Worm (Caenorhabditis elegans) whole organism, young adult: ENCODE measurements around the gene F08F8.6.
A peak's percentile ranks its signal among the peaks of the same experiment; 100 is the strongest.

Source experiments
- B0019.2 ChIP-seq: fragments of 200-800 bp; sonication (Bioruptor generic); conservative IDR thresholded peaks from 2 replicates; pipeline ENCODE4 v1.3.6; 2022; ENCODE audit warnings: missing genetic modification reagents, missing genetic modification characterization, missing compliant biosample characterization
- B0035.1 ChIP-seq: sonication (generic microtip); optimal IDR thresholded peaks from 2 replicates; lab custom pipeline; 2016; ENCODE audit warnings: missing genetic modification characterization, mild to moderate bottlenecking, missing compliant biosample characterization, missing genotype, missing genetic modification reagents
- F23B12.7 ChIP-seq: sonication (generic microtip); optimal IDR thresholded peaks from 2 replicates; lab custom pipeline; 2017; ENCODE audit warnings: missing genetic modification characterization, mild to moderate bottlenecking, missing compliant biosample characterization, antibody characterized with exemption, moderate library complexity; ENCODE audit not compliant: insufficient read depth
- F33H1.4 ChIP-seq: fragments of 200-800 bp; sonication (Bioruptor generic); IDR thresholded peaks from 2 replicates; pipeline ENCODE4 v1.3.6; 2022; ENCODE audit warnings: missing genetic modification reagents, missing genetic modification characterization, missing compliant biosample characterization
- F37B4.10 ChIP-seq: fragments of 200-800 bp; sonication (Bioruptor generic); IDR thresholded peaks from 2 replicates; pipeline ENCODE4 v1.3.6; 2022; ENCODE audit warnings: missing genetic modification characterization, missing compliant biosample characterization
- F39B2.1 ChIP-seq: fragments of 200-800 bp; sonication (Bioruptor generic); IDR thresholded peaks from 2 replicates; pipeline ENCODE4 v1.3.6; 2022; ENCODE audit warnings: missing genetic modification reagents, missing genetic modification characterization, missing compliant biosample characterization
- F52B5.7 ChIP-seq: sonication (generic microtip); optimal IDR thresholded peaks from 2 replicates; lab custom pipeline; 2016; ENCODE audit warnings: mild to moderate bottlenecking, missing genetic modification characterization, missing compliant biosample characterization
- ama-1 ChIP-seq, 3 experiments: fragments of 150-350 bp in 1 of 3; sonication (generic microtip) in 2 of 3; optimal IDR thresholded peaks; 2 replicates each; lab custom pipeline; 2014 to 2018; ENCODE audit warnings: missing biosample characterization in 2 of 3, missing genetic modification characterization in 2 of 3, missing genetic modification reagents in 2 of 3
- aptf-3 ChIP-seq: fragments of 200-800 bp; sonication (Bioruptor generic); IDR thresholded peaks from 2 replicates; pipeline ENCODE4 v1.3.6; 2022; ENCODE audit warnings: missing genetic modification characterization, missing compliant biosample characterization
- athp-1 ChIP-seq: sonication (generic microtip); optimal IDR thresholded peaks from 2 replicates; lab custom pipeline; 2017; ENCODE audit warnings: mild to moderate bottlenecking, missing genetic modification characterization, missing compliant biosample characterization
- bed-1 ChIP-seq: fragments of 200-800 bp; sonication (Bioruptor generic); IDR thresholded peaks from 2 replicates; pipeline ENCODE4 v1.3.6; 2022; ENCODE audit warnings: missing genetic modification reagents, missing genetic modification characterization, missing compliant biosample characterization
- cebp-1 ChIP-seq, 2 experiments: fragments of 200-800 bp in 1 of 2; sonication (Bioruptor generic) in 1 of 2; sonication (generic microtip) in 1 of 2; IDR thresholded peaks in 1 of 2; optimal IDR thresholded peaks in 1 of 2; 2 replicates each; pipeline versions ENCODE4 v1.3.6 to Lab custom; 2017 to 2022; ENCODE audit warnings: missing compliant biosample characterization in 2 of 2, missing genetic modification characterization in 2 of 2, mild to moderate bottlenecking in 1 of 2, missing genetic modification reagents in 1 of 2, moderate library complexity in 1 of 2
- ceh-27 ChIP-seq: fragments of 200-800 bp; sonication (Bioruptor generic); optimal IDR thresholded peaks from 2 replicates; lab custom pipeline; 2018; ENCODE audit warnings: mild to moderate bottlenecking, missing genetic modification characterization, moderate library complexity, missing compliant biosample characterization
- ceh-58 ChIP-seq: fragments of 200-800 bp; sonication (Bioruptor generic); IDR thresholded peaks from 2 replicates; pipeline ENCODE4 v1.3.6; 2022; ENCODE audit warnings: missing genetic modification characterization, missing compliant biosample characterization
- ceh-79 ChIP-seq: sonication (generic microtip); optimal IDR thresholded peaks from 2 replicates; lab custom pipeline; 2017; ENCODE audit warnings: mild to moderate bottlenecking, missing genetic modification characterization, missing compliant biosample characterization
- ceh-91 ChIP-seq: fragments of 200-800 bp; sonication (Bioruptor generic); IDR thresholded peaks from 2 replicates; pipeline ENCODE4 v1.3.6; 2022; ENCODE audit warnings: missing genetic modification reagents, missing genetic modification characterization, missing compliant biosample characterization
- egl-18 ChIP-seq: fragments of 200-800 bp; sonication (Bioruptor generic); IDR thresholded peaks from 2 replicates; pipeline ENCODE4 v1.3.6; 2022; ENCODE audit warnings: missing genetic modification reagents, missing genetic modification characterization, missing compliant biosample characterization
- ets-4 ChIP-seq: fragments of 200-800 bp; sonication (Bioruptor generic); optimal IDR thresholded peaks from 2 replicates; lab custom pipeline; 2018; ENCODE audit warnings: mild to moderate bottlenecking, missing genetic modification characterization, missing compliant biosample characterization
- fkh-3 ChIP-seq: sonication (generic microtip); optimal IDR thresholded peaks from 2 replicates; lab custom pipeline; 2016; ENCODE audit warnings: mild to moderate bottlenecking, missing genetic modification characterization, missing compliant biosample characterization
- hlh-12 ChIP-seq: sonication (generic microtip); optimal IDR thresholded peaks from 2 replicates; lab custom pipeline; 2016; ENCODE audit warnings: missing genetic modification characterization, missing compliant biosample characterization
- hlh-26 ChIP-seq: fragments of 200-800 bp; sonication (Bioruptor generic); conservative IDR thresholded peaks from 2 replicates; pipeline ENCODE4 v1.3.6; 2022; ENCODE audit warnings: missing genetic modification reagents, missing genetic modification characterization, missing compliant biosample characterization
- hmg-1.2 ChIP-seq: fragments of 200-800 bp; sonication (Bioruptor generic); IDR thresholded peaks from 2 replicates; pipeline ENCODE4 v1.3.6; 2022; ENCODE audit warnings: missing genetic modification reagents, missing genetic modification characterization, missing compliant biosample characterization
- let-526 ChIP-seq: fragments of 200-800 bp; sonication (Bioruptor generic); IDR thresholded peaks from 2 replicates; pipeline ENCODE4 v1.3.6; 2022; ENCODE audit warnings: missing genetic modification reagents, missing genetic modification characterization, missing compliant biosample characterization
- let-607 ChIP-seq, 2 experiments: fragments of 200-800 bp in 1 of 2; sonication (Bioruptor generic) in 1 of 2; sonication (generic microtip) in 1 of 2; optimal IDR thresholded peaks; 2 replicates each; lab custom pipeline; 2016 to 2018; ENCODE audit warnings: mild to moderate bottlenecking in 2 of 2, missing compliant biosample characterization in 2 of 2, missing genetic modification characterization in 2 of 2, moderate library complexity in 2 of 2, missing genotype in 1 of 2
- lin-26 ChIP-seq: fragments of 200-800 bp; sonication (Bioruptor generic); IDR thresholded peaks from 2 replicates; pipeline ENCODE4 v1.3.6; 2022; ENCODE audit warnings: missing genetic modification reagents, missing genetic modification characterization, missing compliant biosample characterization
- lin-40 ChIP-seq: sonication (generic microtip); optimal IDR thresholded peaks from 2 replicates; lab custom pipeline; 2016; ENCODE audit warnings: missing genetic modification characterization, mild to moderate bottlenecking, missing compliant biosample characterization, missing genotype, missing genetic modification reagents
- lir-1 ChIP-seq: fragments of 200-800 bp; sonication (Bioruptor generic); conservative IDR thresholded peaks from 2 replicates; pipeline ENCODE4 v1.3.6; 2022; ENCODE audit warnings: missing genetic modification reagents, missing genetic modification characterization, missing compliant biosample characterization
- lsl-1 ChIP-seq: fragments of 200-800 bp; sonication (Bioruptor generic); optimal IDR thresholded peaks from 2 replicates; lab custom pipeline; 2018; ENCODE audit warnings: mild to moderate bottlenecking, missing genetic modification characterization, moderate library complexity, missing compliant biosample characterization
- lsy-27 ChIP-seq: sonication (generic microtip); optimal IDR thresholded peaks from 2 replicates; lab custom pipeline; 2017; ENCODE audit warnings: missing genetic modification characterization, mild to moderate bottlenecking, missing compliant biosample characterization, antibody characterized with exemption, missing genotype, borderline replicate concordance; ENCODE audit not compliant: insufficient read depth
- mcd-1 ChIP-seq: fragments of 200-800 bp; sonication (Bioruptor generic); IDR thresholded peaks from 2 replicates; pipeline ENCODE4 v1.3.6; 2022; ENCODE audit warnings: missing genetic modification reagents, missing genetic modification characterization, missing compliant biosample characterization
- mxl-1 ChIP-seq: sonication (generic microtip); optimal IDR thresholded peaks from 2 replicates; lab custom pipeline; 2016; ENCODE audit warnings: missing genetic modification characterization, missing compliant biosample characterization
- nfyb-1 ChIP-seq: fragments of 200-800 bp; sonication (Bioruptor generic); IDR thresholded peaks from 2 replicates; pipeline ENCODE4 v1.3.6; 2022; ENCODE audit warnings: missing genetic modification reagents, missing genetic modification characterization, missing compliant biosample characterization
- nhr-90 ChIP-seq: sonication (generic microtip); optimal IDR thresholded peaks from 2 replicates; lab custom pipeline; 2016; ENCODE audit warnings: missing genotype, mild to moderate bottlenecking, missing genetic modification characterization, missing compliant biosample characterization
- pha-4 ChIP-seq: fragments of 150-350 bp; sonication (generic microtip); optimal IDR thresholded peaks from 2 replicates; lab custom pipeline; 2014; ENCODE audit warnings: missing biosample characterization, missing genetic modification reagents, missing genetic modification characterization
- rec-8 ChIP-seq, 2 experiments: sonication (generic microtip); optimal IDR thresholded peaks; 2 replicates each; lab custom pipeline; 2016; ENCODE audit warnings: mild to moderate bottlenecking in 2 of 2, missing genetic modification characterization in 2 of 2, missing genetic modification reagents in 2 of 2, missing genotype in 2 of 2, missing biosample characterization in 1 of 2, missing compliant biosample characterization in 1 of 2, moderate library complexity in 1 of 2
- sea-2 ChIP-seq: fragments of 200-800 bp; sonication (Bioruptor generic); IDR thresholded peaks from 2 replicates; pipeline ENCODE4 v1.3.6; 2022; ENCODE audit warnings: missing genetic modification characterization, missing compliant biosample characterization
- snpc-1.3 ChIP-seq: sonication (generic microtip); optimal IDR thresholded peaks from 2 replicates; lab custom pipeline; 2017; ENCODE audit warnings: missing genetic modification characterization, mild to moderate bottlenecking, missing compliant biosample characterization, antibody characterized with exemption, moderate library complexity, missing genotype, missing genetic modification reagents; ENCODE audit not compliant: insufficient read depth
- snpc-3.4 ChIP-seq: sonication (generic microtip); optimal IDR thresholded peaks from 2 replicates; lab custom pipeline; 2017; ENCODE audit warnings: missing genetic modification characterization, mild to moderate bottlenecking, missing compliant biosample characterization, antibody characterized with exemption, moderate library complexity, missing genotype, missing genetic modification reagents
- tbp1 ChIP-seq: fragments of 200-800 bp; sonication (Bioruptor generic); optimal IDR thresholded peaks from 2 replicates; lab custom pipeline; 2018; ENCODE audit warnings: mild to moderate bottlenecking, missing genetic modification characterization, missing compliant biosample characterization
- unc-62 ChIP-seq: fragments of 150-350 bp; optimal IDR thresholded peaks from 2 replicates; lab custom pipeline; 2014; ENCODE audit warnings: missing biosample characterization, missing genetic modification reagents, missing genetic modification characterization
- xnd-1 ChIP-seq: sonication (generic microtip); optimal IDR thresholded peaks from 2 replicates; lab custom pipeline; 2016; ENCODE audit warnings: missing genotype, missing genetic modification reagents, missing genetic modification characterization, missing compliant biosample characterization
- zfh-2 ChIP-seq: fragments of 200-800 bp; sonication (Bioruptor generic); conservative IDR thresholded peaks from 2 replicates; pipeline ENCODE4 v1.3.6; 2022; ENCODE audit warnings: missing genetic modification reagents, missing genetic modification characterization, missing compliant biosample characterization
- zim-3 ChIP-seq: sonication (generic microtip); optimal IDR thresholded peaks from 2 replicates; lab custom pipeline; 2017; ENCODE audit warnings: mild to moderate bottlenecking, missing genetic modification characterization, moderate library complexity, missing compliant biosample characterization
- ztf-22 ChIP-seq: fragments of 200-800 bp; sonication (Bioruptor generic); optimal IDR thresholded peaks from 2 replicates; lab custom pipeline; 2018; ENCODE audit warnings: mild to moderate bottlenecking, missing genetic modification characterization, moderate library complexity, missing compliant biosample characterization
- ztf-28 ChIP-seq: fragments of 200-800 bp; sonication (Bioruptor generic); IDR thresholded peaks from 2 replicates; pipeline ENCODE4 v1.3.6; 2022; ENCODE audit warnings: missing genetic modification reagents, missing genetic modification characterization, missing compliant biosample characterization

F08F8.6 gene

DNA sequence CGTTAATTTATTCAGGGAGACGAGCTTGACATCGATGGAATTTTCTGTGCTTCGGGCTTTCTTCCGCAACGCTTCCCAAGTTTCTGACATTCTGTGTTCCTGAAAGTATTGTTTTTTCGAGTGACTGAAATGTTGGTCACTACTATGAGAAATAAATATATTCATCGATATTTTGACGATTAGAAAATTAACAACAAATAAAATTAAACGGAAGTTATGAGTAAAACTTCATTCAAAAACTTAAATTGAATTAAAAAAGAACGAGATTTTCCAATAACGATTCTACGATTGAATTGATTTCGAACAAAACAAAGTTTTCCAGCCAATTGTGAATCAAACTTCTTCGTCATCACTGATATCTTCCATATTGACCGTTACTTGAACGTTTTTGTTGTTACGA is 5.6 kb downstream of the F08F8.6 start, which contains the start of gene gos-28:
gos-28 (minus strand) TSS at position 101 of the 400 bp plus-strand sequence.
- no peak for TF ChIP-seq B0035.1 (tag; lab: Kevin White, UChicago)
- TF ChIP-seq ceh-27 (GFP tag; lab: Kevin White, UChicago): no peak
- TF ChIP-seq ztf-28: no peak
- TF ChIP-seq nfyb-1 (GFP tag; lab: Robert Waterston, UW): no peak
- no peak for TF ChIP-seq hlh-26 (GFP tag; lab: Robert Waterston, UW)
- TF ChIP-seq F52B5.7: no peak
- no peak for TF ChIP-seq unc-62 (GFP tag; lab: Kevin White, UChicago)
- TF ChIP-seq aptf-3 (GFP tag; lab: Robert Waterston, UW): no peak
- no peak for TF ChIP-seq F37B4.10 (GFP tag; lab: Robert Waterston, UW)
- no peak for TF ChIP-seq ztf-22
- TF ChIP-seq ceh-79 (tag; lab: Kevin White, UChicago): no peak
- no peak for TF ChIP-seq athp-1 (tag; lab: Kevin White, UChicago)
- TF ChIP-seq sea-2 (GFP tag; lab: Robert Waterston, UW): no peak
- no peak for TF ChIP-seq snpc-1.3 (tag; lab: Kevin White, UChicago)
- TF ChIP-seq lir-1 (GFP tag; lab: Robert Waterston, UW): no peak
- TF ChIP-seq B0019.2 (GFP tag; lab: Robert Waterston, UW): no peak
- TF ChIP-seq nhr-90: no peak

ce11 chrIII:7353871-7354270 is 10.4 kb downstream of the F08F8.6 start, which contains the start of gene F08F8.9:
Gene F08F8.9, minus strand, starts transcription at chrIII:7353971.
- TF ChIP-seq tbp1 (GFP tag; lab: Kevin White, UChicago): no peak
- no peak for TF ChIP-seq F39B2.1 (GFP tag; lab: Robert Waterston, UW)
- TF ChIP-seq bed-1 (GFP tag; lab: Robert Waterston, UW): no peak
- no peak for TF ChIP-seq ets-4 (GFP tag; lab: Kevin White, UChicago)
- no peak for TF ChIP-seq let-607 (tag; optimal IDR thresholded peaks at IDR 0.05; lab: Kevin White, UChicago)
- no peak for TF ChIP-seq hlh-26 (GFP tag; lab: Robert Waterston, UW)
- TF ChIP-seq lsl-1: no peak
- TF ChIP-seq F37B4.10 (GFP tag; lab: Robert Waterston, UW): no peak
- TF ChIP-seq ceh-91: no peak
- no peak for TF ChIP-seq lin-40 (tag; lab: Kevin White, UChicago)
- TF ChIP-seq lin-26 (GFP tag; lab: Robert Waterston, UW): no peak
- TF ChIP-seq hlh-12 (tag; lab: Kevin White, UChicago): no peak
- no peak for TF ChIP-seq B0019.2 (GFP tag; lab: Robert Waterston, UW)
- no peak for TF ChIP-seq egl-18 (GFP tag; lab: Robert Waterston, UW)
- no peak for TF ChIP-seq mcd-1 (GFP tag; lab: Robert Waterston, UW)
- TF ChIP-seq ztf-28: no peak
- TF ChIP-seq fkh-3 (tag; lab: Kevin White, UChicago): no peak
- TF ChIP-seq zfh-2 (GFP tag; lab: Robert Waterston, UW): no peak
- TF ChIP-seq snpc-3.4: no peak

DNA sequence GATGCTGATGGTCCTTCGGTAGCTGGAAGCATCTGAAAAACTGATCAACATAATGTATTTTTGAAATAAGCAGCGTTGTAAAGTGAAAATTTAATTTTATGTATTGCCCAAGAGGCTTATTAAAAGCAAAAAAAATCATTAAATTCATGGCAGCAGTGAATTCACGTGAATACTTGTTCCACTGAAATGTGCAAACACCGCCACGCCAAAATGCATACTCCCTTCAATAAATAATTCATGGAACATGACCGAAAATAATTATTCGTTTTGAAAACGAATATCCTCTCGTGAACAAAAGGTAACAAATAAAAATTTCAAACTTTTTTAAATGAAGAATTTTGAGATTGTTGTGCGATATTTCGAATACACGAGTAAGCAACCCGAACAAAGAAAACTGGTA is 13.9 kb downstream of the F08F8.6 start, which contains the start of gene F08F8.10:
F08F8.10 (minus strand) TSS at position 38 of the 400 bp plus-strand sequence.
- TF ChIP-seq zim-3 (tag; lab: Kevin White, UChicago): no peak
- no peak for TF ChIP-seq F23B12.7 (tag; lab: Kevin White, UChicago)
- TF ChIP-seq mcd-1 (GFP tag; lab: Robert Waterston, UW): no peak
- TF ChIP-seq let-526 (GFP tag; lab: Robert Waterston, UW): no peak
- TF ChIP-seq mxl-1 (tag; lab: Kevin White, UChicago): no peak
- no peak for TF ChIP-seq cebp-1 (GFP tag; IDR thresholded peaks at IDR 0.05; lab: Robert Waterston, UW)
- peak; percentile 39 for TF ChIP-seq cebp-1 (tag; optimal IDR thresholded peaks at IDR 0.05; lab: Kevin White, UChicago)
- no peak for TF ChIP-seq pha-4 (tag; lab: Kevin White, UChicago)
- TF ChIP-seq ceh-58 (GFP tag; lab: Robert Waterston, UW): no peak
- TF ChIP-seq rec-8 (tag; optimal IDR thresholded peaks at IDR 0.05; lab: Kevin White, UChicago): no peak
- no peak for TF ChIP-seq xnd-1 (tag; lab: Kevin White, UChicago)
- TF ChIP-seq lsy-27 (tag; lab: Kevin White, UChicago): no peak
- TF ChIP-seq hlh-26 (GFP tag; lab: Robert Waterston, UW): no peak
- TF ChIP-seq F33H1.4 (GFP tag; lab: Robert Waterston, UW): no peak
- TF ChIP-seq hmg-1.2 (GFP tag; lab: Robert Waterston, UW): peak; percentile 29; the same call in 1 of the 2 replicates
- TF ChIP-seq ama-1 (optimal IDR thresholded peaks at IDR 0.05; lab: Kevin White, UChicago): no peak
- TF ChIP-seq ama-1 (GFP tag; optimal IDR thresholded peaks at IDR 0.05; lab: Kevin White, UChicago): no peak
